Worm (Caenorhabditis elegans) whole organism, young adult: ENCODE measurements around the gene nhr-248.

ENCODE experiments used
- B0336.3 ChIP-seq: fragments of 200-800 bp; sonication (Bioruptor generic); IDR thresholded peaks from 2 replicates; pipeline ENCODE4 v1.3.6; 2022; ENCODE audit warnings: missing genetic modification characterization, missing compliant biosample characterization
- C06A6.2 ChIP-seq: fragments of 200-800 bp; sonication (Bioruptor generic); conservative IDR thresholded peaks from 2 replicates; pipeline ENCODE4 v1.3.6; 2022; ENCODE audit warnings: missing genetic modification characterization, missing compliant biosample characterization
- F49E8.2 ChIP-seq: sonication (generic microtip); optimal IDR thresholded peaks from 3 replicates; lab custom pipeline; 2017; ENCODE audit warnings: missing genetic modification characterization, mild to moderate bottlenecking, missing compliant biosample characterization, antibody characterized with exemption, moderate library complexity; ENCODE audit not compliant: insufficient read depth
- F55B11.4 ChIP-seq: sonication (generic microtip); optimal IDR thresholded peaks from 2 replicates; lab custom pipeline; 2016; ENCODE audit warnings: missing compliant biosample characterization, missing genetic modification characterization, borderline replicate concordance; ENCODE audit not compliant: insufficient read depth
- Y53G8AR.9 ChIP-seq: fragments of 200-800 bp; sonication (Bioruptor generic); conservative IDR thresholded peaks from 2 replicates; pipeline ENCODE4 v1.3.6; 2022; ENCODE audit warnings: missing genetic modification reagents, missing genetic modification characterization, missing compliant biosample characterization
- athp-1 ChIP-seq: sonication (generic microtip); optimal IDR thresholded peaks from 2 replicates; lab custom pipeline; 2017; ENCODE audit warnings: mild to moderate bottlenecking, missing genetic modification characterization, missing compliant biosample characterization
- bed-1 ChIP-seq: fragments of 200-800 bp; sonication (Bioruptor generic); IDR thresholded peaks from 2 replicates; pipeline ENCODE4 v1.3.6; 2022; ENCODE audit warnings: missing genetic modification reagents, missing genetic modification characterization, missing compliant biosample characterization
- bed-2 ChIP-seq: fragments of 200-800 bp; sonication (Bioruptor generic); IDR thresholded peaks from 2 replicates; pipeline ENCODE4 v1.3.6; 2022; ENCODE audit warnings: missing genetic modification reagents, missing genetic modification characterization, missing compliant biosample characterization
- ccch-3 ChIP-seq: fragments of 200-800 bp; sonication (Bioruptor generic); optimal IDR thresholded peaks from 2 replicates; lab custom pipeline; 2018; ENCODE audit warnings: mild to moderate bottlenecking, missing genetic modification characterization, missing compliant biosample characterization
- ceh-40 ChIP-seq: fragments of 200-800 bp; sonication (Bioruptor generic); IDR thresholded peaks from 2 replicates; pipeline ENCODE4 v1.3.6; 2022; ENCODE audit warnings: missing genetic modification characterization, missing compliant biosample characterization
- ceh-79 ChIP-seq: sonication (generic microtip); optimal IDR thresholded peaks from 2 replicates; lab custom pipeline; 2017; ENCODE audit warnings: mild to moderate bottlenecking, missing genetic modification characterization, missing compliant biosample characterization
- efl-1 ChIP-seq: fragments of 150-350 bp; optimal IDR thresholded peaks from 2 replicates; lab custom pipeline; 2014; ENCODE audit warnings: missing biosample characterization, missing genetic modification reagents, missing genetic modification characterization
- egl-18 ChIP-seq: fragments of 200-800 bp; sonication (Bioruptor generic); IDR thresholded peaks from 2 replicates; pipeline ENCODE4 v1.3.6; 2022; ENCODE audit warnings: missing genetic modification reagents, missing genetic modification characterization, missing compliant biosample characterization
- ets-4 ChIP-seq: fragments of 200-800 bp; sonication (Bioruptor generic); optimal IDR thresholded peaks from 2 replicates; lab custom pipeline; 2018; ENCODE audit warnings: mild to moderate bottlenecking, missing genetic modification characterization, missing compliant biosample characterization
- gei-17 ChIP-seq: fragments of 200-800 bp; sonication (Bioruptor generic); optimal IDR thresholded peaks from 2 replicates; lab custom pipeline; 2018; ENCODE audit warnings: mild to moderate bottlenecking, missing genetic modification characterization, missing compliant biosample characterization
- hmg-1.2 ChIP-seq: fragments of 200-800 bp; sonication (Bioruptor generic); IDR thresholded peaks from 2 replicates; pipeline ENCODE4 v1.3.6; 2022; ENCODE audit warnings: missing genetic modification reagents, missing genetic modification characterization, missing compliant biosample characterization
- hmg-20 ChIP-seq: fragments of 200-800 bp; sonication (Bioruptor generic); IDR thresholded peaks from 2 replicates; pipeline ENCODE4 v1.3.6; 2022; ENCODE audit warnings: missing genetic modification reagents, missing genetic modification characterization, missing compliant biosample characterization
- lin-54 ChIP-seq: fragments of 200-800 bp; sonication (Bioruptor generic); optimal IDR thresholded peaks from 2 replicates; lab custom pipeline; 2018; ENCODE audit warnings: mild to moderate bottlenecking, missing genetic modification characterization, missing compliant biosample characterization
- lsl-1 ChIP-seq: fragments of 200-800 bp; sonication (Bioruptor generic); optimal IDR thresholded peaks from 2 replicates; lab custom pipeline; 2018; ENCODE audit warnings: mild to moderate bottlenecking, missing genetic modification characterization, moderate library complexity, missing compliant biosample characterization
- madf-10 ChIP-seq: sonication (generic microtip); optimal IDR thresholded peaks from 2 replicates; lab custom pipeline; 2016; ENCODE audit warnings: mild to moderate bottlenecking, missing genetic modification characterization, missing compliant biosample characterization
- madf-8 ChIP-seq: fragments of 200-800 bp; sonication (Bioruptor generic); conservative IDR thresholded peaks from 2 replicates; pipeline ENCODE4 v1.3.6; 2022; ENCODE audit warnings: missing genetic modification reagents, missing genetic modification characterization, missing compliant biosample characterization
- mcd-1 ChIP-seq: fragments of 200-800 bp; sonication (Bioruptor generic); IDR thresholded peaks from 2 replicates; pipeline ENCODE4 v1.3.6; 2022; ENCODE audit warnings: missing genetic modification reagents, missing genetic modification characterization, missing compliant biosample characterization
- mel-28 ChIP-seq: sonication (generic microtip); optimal IDR thresholded peaks from 2 replicates; lab custom pipeline; 2016; ENCODE audit warnings: borderline replicate concordance, mild to moderate bottlenecking, missing genetic modification characterization, missing compliant biosample characterization
- nfya-1 ChIP-seq: sonication (generic microtip); optimal IDR thresholded peaks from 2 replicates; lab custom pipeline; 2017; ENCODE audit warnings: antibody characterized with exemption, missing compliant biosample characterization, missing genetic modification characterization, borderline replicate concordance; ENCODE audit not compliant: insufficient read depth
- nfyb-1 ChIP-seq: fragments of 200-800 bp; sonication (Bioruptor generic); IDR thresholded peaks from 2 replicates; pipeline ENCODE4 v1.3.6; 2022; ENCODE audit warnings: missing genetic modification reagents, missing genetic modification characterization, missing compliant biosample characterization
- nhr-179 ChIP-seq: sonication (generic microtip); optimal IDR thresholded peaks from 2 replicates; lab custom pipeline; 2016; ENCODE audit warnings: mild to moderate bottlenecking, missing genetic modification characterization, missing compliant biosample characterization
- nhr-27 ChIP-seq: fragments of 200-800 bp; sonication (Bioruptor generic); optimal IDR thresholded peaks from 2 replicates; lab custom pipeline; 2018; ENCODE audit warnings: mild to moderate bottlenecking, missing genetic modification characterization, moderate library complexity, missing compliant biosample characterization
- pha-4 ChIP-seq: fragments of 150-350 bp; sonication (generic microtip); optimal IDR thresholded peaks from 2 replicates; lab custom pipeline; 2014; ENCODE audit warnings: missing biosample characterization, missing genetic modification reagents, missing genetic modification characterization
- unc-130 ChIP-seq: sonication (generic microtip); optimal IDR thresholded peaks from 2 replicates; lab custom pipeline; 2016; ENCODE audit warnings: missing genetic modification reagents, missing genetic modification characterization, missing compliant biosample characterization
- xnd-1 ChIP-seq: sonication (generic microtip); optimal IDR thresholded peaks from 2 replicates; lab custom pipeline; 2016; ENCODE audit warnings: missing genotype, missing genetic modification reagents, missing genetic modification characterization, missing compliant biosample characterization
- ztf-18 ChIP-seq: sonication (generic microtip); optimal IDR thresholded peaks from 2 replicates; lab custom pipeline; 2016; ENCODE audit warnings: missing genotype, mild to moderate bottlenecking, missing genetic modification characterization, missing compliant biosample characterization
- ztf-6 ChIP-seq: fragments of 200-800 bp; sonication (Bioruptor generic); IDR thresholded peaks from 2 replicates; pipeline ENCODE4 v1.3.6; 2022; ENCODE audit warnings: missing genetic modification reagents, missing genetic modification characterization, missing compliant biosample characterization

nhr-248 gene

DNA sequence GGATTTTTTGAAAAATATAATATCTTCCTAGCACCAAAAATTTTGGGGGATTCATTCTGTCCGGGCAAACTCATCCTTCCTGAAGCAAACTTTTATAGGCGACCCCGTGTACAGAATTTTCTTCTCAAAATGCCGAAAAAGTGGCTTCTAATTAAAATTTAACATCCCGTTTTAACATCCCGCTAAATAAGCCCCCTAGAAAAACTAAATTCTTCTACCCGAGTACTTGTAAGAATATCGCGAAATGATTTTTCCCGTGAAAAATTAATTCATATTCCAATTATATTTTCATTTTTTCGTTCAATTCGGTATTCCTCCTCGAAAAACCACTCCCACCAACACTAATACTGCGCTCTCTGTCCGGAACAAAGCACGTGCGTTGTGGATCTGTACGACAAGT lies 35.6 kb downstream of the nhr-248 start, which contains the start of gene T05E12.8 (continued):
- TF ChIP-seq madf-8 (GFP tag; lab: Robert Waterston, UW) (no peak), xnd-1 (tag; lab: Kevin White, UChicago) (no peak), lin-54 (GFP tag; lab: Kevin White, UChicago) (no peak), ets-4 (GFP tag; lab: Kevin White, UChicago) (no peak), efl-1 (no peak)

DNA sequence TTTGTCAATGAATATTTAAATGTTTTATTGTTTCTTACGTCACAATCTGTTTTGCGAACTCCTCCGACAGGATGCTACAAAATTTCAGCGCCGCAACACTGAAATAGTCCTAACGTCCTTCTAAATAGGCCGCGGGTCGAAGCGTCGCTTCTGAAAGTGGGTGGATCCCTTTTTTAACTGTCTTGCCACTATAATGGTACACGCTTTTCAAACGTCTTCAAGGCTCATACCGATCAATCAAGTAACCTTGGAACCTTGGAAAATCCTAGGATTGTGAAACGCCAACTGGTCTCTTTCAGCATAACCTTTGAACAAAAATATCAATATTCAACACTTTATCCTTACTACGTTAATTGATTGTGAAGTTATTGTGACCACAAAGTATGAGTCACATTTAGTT lies 37.8 kb downstream of the nhr-248 start:
- TF ChIP-seq egl-18 (GFP tag; lab: Robert Waterston, UW) (no peak), bed-2 (GFP tag; lab: Robert Waterston, UW) (no peak), ccch-3 (GFP tag; lab: Kevin White, UChicago) (no peak), xnd-1 (tag; lab: Kevin White, UChicago) (no peak), athp-1 (tag; lab: Kevin White, UChicago) (no peak), ztf-18 (no peak)

DNA sequence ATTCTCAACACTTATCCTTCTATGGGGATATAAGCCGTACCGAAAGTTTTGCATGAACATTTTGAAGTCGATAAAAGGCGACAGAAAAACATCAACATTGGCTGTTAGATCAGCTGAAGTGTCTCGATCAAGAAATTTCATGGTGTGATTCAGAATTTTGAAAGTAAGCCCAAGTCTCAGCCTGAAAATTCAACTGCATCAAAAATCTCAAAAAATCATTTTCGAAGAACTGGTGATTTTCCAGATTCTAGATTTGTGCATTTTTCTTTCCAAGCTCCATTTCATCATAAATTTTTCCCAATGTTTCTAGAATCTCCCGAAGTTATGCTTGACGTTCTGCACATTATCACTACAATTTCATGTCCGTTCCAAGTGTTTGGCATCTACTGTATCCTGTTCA lies 39.8 kb downstream of the nhr-248 start, which contains the start of gene srh-255:
srh-255 (plus strand) TSS at position 301 of the 400 bp plus-strand sequence.
- TF ChIP-seq ceh-79 (tag; lab: Kevin White, UChicago) (no peak), nfya-1 (no peak), ceh-40 (no peak), hmg-1.2 (GFP tag; lab: Robert Waterston, UW) (no peak), C06A6.2 (no peak), Y53G8AR.9 (GFP tag; lab: Robert Waterston, UW) (no peak), pha-4 (no peak), madf-10 (tag; lab: Kevin White, UChicago) (no peak), ztf-18 (no peak), nhr-179 (tag; lab: Kevin White, UChicago) (no peak), ets-4 (GFP tag; lab: Kevin White, UChicago) (no peak), nfyb-1 (GFP tag; lab: Robert Waterston, UW) (no peak), gei-17 (no peak)

DNA sequence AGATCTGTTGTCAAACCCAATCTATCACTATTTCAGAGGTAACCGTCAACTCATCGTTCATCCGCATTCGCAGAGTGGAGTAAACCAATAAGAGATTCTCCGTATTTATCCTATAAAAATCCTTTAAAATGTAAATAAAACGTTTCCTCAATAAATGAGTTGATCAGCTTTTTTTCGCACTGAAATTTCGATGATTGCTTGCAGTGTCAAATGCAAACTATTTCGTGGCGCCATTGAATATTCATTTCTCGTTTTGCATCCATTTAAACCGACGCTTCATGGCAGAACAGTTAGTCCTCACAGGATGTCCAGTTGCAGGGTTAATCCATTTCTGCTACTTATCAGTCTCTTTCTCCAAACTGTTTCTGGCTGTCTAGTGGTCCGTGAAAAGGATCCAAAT lies 42.8 kb downstream of the nhr-248 start, which contains the start of gene F28B1.9:
F28B1.9 (plus strand) TSS at position 301 of the 400 bp plus-strand sequence.
- TF ChIP-seq lin-54 (GFP tag; lab: Kevin White, UChicago), result no peak
- TF ChIP-seq bed-1 (GFP tag; lab: Robert Waterston, UW), result no peak
- no peak for TF ChIP-seq F55B11.4 (tag; lab: Kevin White, UChicago)
- TF ChIP-seq ztf-6, result no peak
- TF ChIP-seq mel-28, result no peak
- no peak for TF ChIP-seq F49E8.2 (tag; lab: Kevin White, UChicago)
- no peak for TF ChIP-seq nhr-27 (tag; lab: Kevin White, UChicago)
- TF ChIP-seq ceh-40, result no peak
- no peak for TF ChIP-seq unc-130 (GFP tag; lab: Kevin White, UChicago)
- TF ChIP-seq nfya-1, result no peak
- no peak for TF ChIP-seq mcd-1 (GFP tag; lab: Robert Waterston, UW)
- TF ChIP-seq egl-18 (GFP tag; lab: Robert Waterston, UW), result no peak

DNA sequence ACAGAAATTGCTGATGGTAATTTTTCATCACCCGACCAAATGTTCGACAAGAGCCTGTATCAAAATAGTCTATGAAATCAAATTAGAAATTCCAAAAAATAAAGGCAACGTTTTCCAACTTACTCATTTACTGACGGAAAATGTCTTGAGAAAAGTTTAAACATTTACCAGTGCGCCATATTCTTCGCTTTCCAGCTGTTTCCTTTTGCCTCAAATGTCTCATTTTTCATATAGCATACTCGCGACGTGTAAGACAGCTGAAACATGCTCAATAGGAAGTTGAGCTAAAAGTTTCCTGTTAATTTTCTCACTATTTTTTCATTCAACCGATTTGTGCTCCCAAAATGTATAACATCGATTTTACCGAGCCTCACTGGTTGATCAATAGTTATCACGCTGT lies 44.4 kb downstream of the nhr-248 start, which contains the start of gene sri-66:
sri-66 (plus strand) TSS at position 301 of the 400 bp plus-strand sequence.
- TF ChIP-seq hmg-20 (GFP tag; lab: Robert Waterston, UW), result no peak
- TF ChIP-seq B0336.3 (GFP tag; lab: Robert Waterston, UW), result no peak
- TF ChIP-seq ztf-6, result no peak
- TF ChIP-seq lsl-1 (GFP tag; lab: Kevin White, UChicago), result no peak
